Fruit fly (Drosophila melanogaster): ENCODE results near the gene dl.

Gene dl

DNA sequence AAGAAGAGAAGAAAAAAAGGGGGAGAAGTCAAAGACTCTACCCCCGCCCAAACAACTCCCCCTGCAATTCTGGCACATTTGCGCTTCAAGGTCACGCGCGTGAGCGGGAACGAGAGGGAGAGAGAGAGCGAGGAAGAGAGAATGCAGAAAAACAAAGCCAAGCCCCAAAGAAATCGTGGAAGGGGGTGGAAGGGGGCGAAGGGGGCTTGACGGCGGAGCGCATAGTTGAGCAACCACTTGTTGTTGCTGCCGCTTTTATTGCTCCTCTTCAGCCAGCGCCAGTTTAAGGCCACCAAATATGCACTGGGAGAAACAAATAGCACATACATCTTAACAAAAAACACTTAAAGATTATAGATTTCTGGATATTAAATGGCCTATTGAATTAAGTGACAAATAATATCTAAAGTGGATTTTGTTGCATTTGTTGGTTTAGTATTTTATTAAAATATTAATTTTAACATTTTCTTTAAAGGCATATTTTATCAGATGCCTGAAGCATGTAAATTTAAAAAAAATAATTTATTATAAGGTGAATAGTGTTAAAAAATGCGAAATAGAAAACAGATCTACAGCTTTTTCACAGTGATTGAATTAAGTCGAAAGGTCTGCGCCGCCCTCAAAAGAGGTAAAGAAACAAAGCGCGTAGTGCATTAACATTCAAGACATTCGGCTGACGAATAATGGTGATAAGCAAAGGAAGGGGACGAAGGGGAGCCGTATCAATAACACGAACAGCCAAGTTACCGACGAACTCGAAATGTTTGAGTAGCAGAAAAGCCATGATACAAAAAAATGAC lies 20.2 kb downstream of the dl start (continued):
- TF ChIP-seq gsb-n (tag; optimal IDR thresholded peaks at IDR 0.05) (peak; percentile 90), Dp (GFP tag; optimal IDR thresholded peaks at IDR 0.05) (no peak), crol (GFP tag; IDR thresholded peaks at IDR 0.05) (peak; percentile 97), Lhr (GFP tag; optimal IDR thresholded peaks at IDR 0.05) (no peak), CG7745 (tag; optimal IDR thresholded peaks at IDR 0.05) (no peak), Eip74EF (GFP tag; optimal IDR thresholded peaks at IDR 0.05) (peak in 1 of 2 experiments; percentile 67), CG11695 (GFP tag; IDR thresholded peaks at IDR 0.05) (peak; percentile 98), ara (GFP tag; IDR thresholded peaks at IDR 0.05) (peak; percentile 84; the same call in 1 of the 2 replicates), Hmx (GFP tag; optimal IDR thresholded peaks at IDR 0.05) (peak; percentile 48), CG9876 (GFP tag; optimal IDR thresholded peaks at IDR 0.05) (no peak), CG17912 (GFP tag; optimal IDR thresholded peaks at IDR 0.05) (no peak), kni (GFP tag; optimal IDR thresholded peaks at IDR 0.05) (peak; percentile 83), CG3163 (GFP tag; optimal IDR thresholded peaks at IDR 0.05) (peak; percentile 14), CG12769 (tag; optimal IDR thresholded peaks at IDR 0.05) (peak; percentile 88), odd (GFP tag; optimal IDR thresholded peaks at IDR 0.05) (peak; percentile 91), inv (GFP tag; IDR thresholded peaks at IDR 0.05; ENCODE audit: partially characterized antibody) (no peak), NFAT (GFP tag; IDR thresholded peaks at IDR 0.05) (peak; percentile 35; the same call in 1 of the 2 replicates), chinmo (GFP tag; IDR thresholded peaks at IDR 0.05; ENCODE audit: partially characterized antibody) (peak; percentile 89), CG10147 (GFP tag; optimal IDR thresholded peaks at IDR 0.05) (peak; percentile 61), CG2678 (tag; optimal IDR thresholded peaks at IDR 0.05) (peak; percentile 99), zen (tag; optimal IDR thresholded peaks at IDR 0.05) (peak; percentile 93), CG2202 (tag; optimal IDR thresholded peaks at IDR 0.05) (peak; percentile 89)

DNA sequence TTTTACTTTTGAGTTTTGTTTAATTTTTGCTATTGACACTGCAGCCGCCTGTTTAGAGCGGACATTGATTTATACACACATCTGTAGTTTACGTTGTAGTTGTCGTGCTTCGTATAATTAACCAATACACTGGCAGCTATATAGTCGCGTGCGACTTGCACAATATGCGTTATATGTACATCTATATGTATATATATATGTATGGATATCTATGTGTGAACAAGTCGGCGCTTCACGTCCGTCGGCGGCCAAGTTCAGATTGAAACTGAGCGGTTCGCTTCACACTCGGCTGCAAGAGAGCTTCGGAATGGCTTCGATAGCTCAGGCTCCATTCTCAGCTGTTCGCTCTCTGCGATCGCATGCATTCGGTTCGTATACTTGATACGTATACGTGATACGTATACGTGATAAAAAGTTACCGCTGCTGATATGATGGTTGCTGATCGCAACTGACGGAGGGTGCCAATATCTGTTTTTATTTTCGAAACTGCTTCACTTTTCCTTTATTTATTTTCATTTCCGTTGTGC lies 22.2 kb downstream of the dl start:
- TF ChIP-seq CG12659 (GFP tag; optimal IDR thresholded peaks at IDR 0.05) (peak; percentile 28), otp (GFP tag; IDR thresholded peaks at IDR 0.05) (peak; percentile 40; the same call in 1 of the 3 replicates), caup (GFP tag; optimal IDR thresholded peaks at IDR 0.05; ENCODE audit: severe bottlenecking) (peak; percentile 36), Fer2 (tag; optimal IDR thresholded peaks at IDR 0.05) (no peak), fd3F (GFP tag; optimal IDR thresholded peaks at IDR 0.05) (no peak), chn (GFP tag; optimal IDR thresholded peaks at IDR 0.05) (no peak), Atf6 (GFP tag; IDR thresholded peaks at IDR 0.05) (0 out of 2 replicates have a peak, but pooled peaks have one; percentile 20), PHDP (tag; optimal IDR thresholded peaks at IDR 0.05) (peak; percentile 21), H2.0 (GFP tag; IDR thresholded peaks at IDR 0.05) (no peak), lab (GFP tag; optimal IDR thresholded peaks at IDR 0.05) (peak; percentile 35), Dip3 (GFP tag; optimal IDR thresholded peaks at IDR 0.05) (no peak), tin (GFP tag; optimal IDR thresholded peaks at IDR 0.05) (no peak), H15 (GFP tag; IDR thresholded peaks at IDR 0.05) (no peak; the same call in 2 of the 3 replicates), CG3163 (GFP tag; optimal IDR thresholded peaks at IDR 0.05) (no peak), D19A (tag; optimal IDR thresholded peaks at IDR 0.05) (no peak), CG12769 (tag; optimal IDR thresholded peaks at IDR 0.05) (peak; percentile 24), stc (GFP tag; IDR thresholded peaks at IDR 0.05) (no peak), gem (tag; optimal IDR thresholded peaks at IDR 0.05) (peak; percentile 7), ewg (GFP tag; optimal IDR thresholded peaks at IDR 0.05) (no peak), Ssrp (tag; optimal IDR thresholded peaks at IDR 0.05) (no peak), croc (GFP tag; conservative IDR thresholded peaks at IDR 0.05) (no peak), Rfx (GFP tag; IDR thresholded peaks at IDR 0.05) (0 out of 2 replicates have a peak, but pooled peaks have one; percentile 15), NfI (GFP tag; optimal IDR thresholded peaks at IDR 0.05) (no peak), CG4707 (GFP tag; optimal IDR thresholded peaks at IDR 0.05) (no peak), CG10209 (GFP tag; optimal IDR thresholded peaks at IDR 0.05) (no peak), cwo (GFP tag; optimal IDR thresholded peaks at IDR 0.05) (peak; percentile 73), CG7745 (tag; optimal IDR thresholded peaks at IDR 0.05) (no peak)
